Worm (Caenorhabditis elegans) whole organism, midembryonic: ENCODE measurements around the gene K09H11.11.

ENCODE experiments used
- T22C8.4 ChIP-seq: fragments of 200-800 bp; sonication (Bioruptor generic); IDR thresholded peaks from 2 replicates; pipeline ENCODE4 v1.3.6; 2022; ENCODE audit warnings: missing genetic modification characterization, missing compliant biosample characterization
- cog-1 ChIP-seq: sonication (generic microtip); optimal IDR thresholded peaks from 2 replicates; lab custom pipeline; 2016; ENCODE audit warnings: missing genetic modification characterization, missing compliant biosample characterization
- flt-1 ChIP-seq: fragments of 200-800 bp; sonication (Bioruptor generic); IDR thresholded peaks from 2 replicates; pipeline ENCODE4 v1.3.6; 2022; ENCODE audit warnings: missing genetic modification characterization, missing compliant biosample characterization
- klf-2 ChIP-seq: fragments of 200-800 bp; sonication (Bioruptor generic); conservative IDR thresholded peaks from 2 replicates; pipeline ENCODE4 v1.3.6; 2022; ENCODE audit warnings: missing genetic modification reagents, missing genetic modification characterization, missing compliant biosample characterization
- med-1 ChIP-seq: sonication (generic microtip); optimal IDR thresholded peaks from 2 replicates; lab custom pipeline; 2017; ENCODE audit warnings: missing genetic modification characterization, mild to moderate bottlenecking, missing compliant biosample characterization, antibody characterized with exemption, missing genetic modification reagents; ENCODE audit not compliant: insufficient read depth
- ref-1 ChIP-seq: fragments of 200-800 bp; sonication (Bioruptor generic); conservative IDR thresholded peaks from 2 replicates; pipeline ENCODE4 v1.3.6; 2022; ENCODE audit warnings: missing genetic modification reagents, missing genetic modification characterization, missing compliant biosample characterization
- tab-1 ChIP-seq: fragments of 200-800 bp; sonication (Bioruptor generic); IDR thresholded peaks from 2 replicates; pipeline ENCODE4 v1.3.6; 2022; ENCODE audit warnings: missing genetic modification characterization, missing compliant biosample characterization
- ztf-23 ChIP-seq: fragments of 200-800 bp; sonication (Bioruptor generic); IDR thresholded peaks from 2 replicates; pipeline ENCODE4 v1.3.6; 2022; ENCODE audit warnings: missing genetic modification reagents, missing genetic modification characterization, missing compliant biosample characterization
- ztf-29 ChIP-seq: fragments of 200-800 bp; sonication (Bioruptor generic); IDR thresholded peaks from 2 replicates; pipeline ENCODE4 v1.3.6; 2022; ENCODE audit warnings: missing genetic modification reagents, missing genetic modification characterization, missing compliant biosample characterization

ce11 chrV:5780713-5781360 is 25.8 kb upstream of the K09H11.11 start, which contains the start of gene F44E7.5:
- TF ChIP-seq T22C8.4 (GFP tag; lab: Robert Waterston, UW) (no peak), flt-1 (GFP tag; lab: Robert Waterston, UW) (no peak), ref-1 (no peak), ztf-29 (no peak), med-1 (GFP tag; lab: Kevin White, UChicago) (no peak), cog-1 (tag; lab: Kevin White, UChicago) (no peak), tab-1 (GFP tag; lab: Robert Waterston, UW) (no peak), klf-2 (GFP tag; lab: Robert Waterston, UW) (no peak), ztf-23 (no peak)
